Worm (Caenorhabditis elegans) whole organism, midembryonic: Measurements from ENCODE around the gene gplb-1.

Experiments used
- T22C8.4 ChIP-seq: fragments of 200-800 bp; sonication (Bioruptor generic); IDR thresholded peaks from 2 replicates; pipeline ENCODE4 v1.3.6; 2022; ENCODE audit warnings: missing genetic modification characterization, missing compliant biosample characterization
- cog-1 ChIP-seq: sonication (generic microtip); optimal IDR thresholded peaks from 2 replicates; lab custom pipeline; 2016; ENCODE audit warnings: missing genetic modification characterization, missing compliant biosample characterization
- flt-1 ChIP-seq: fragments of 200-800 bp; sonication (Bioruptor generic); IDR thresholded peaks from 2 replicates; pipeline ENCODE4 v1.3.6; 2022; ENCODE audit warnings: missing genetic modification characterization, missing compliant biosample characterization
- klf-2 ChIP-seq: fragments of 200-800 bp; sonication (Bioruptor generic); conservative IDR thresholded peaks from 2 replicates; pipeline ENCODE4 v1.3.6; 2022; ENCODE audit warnings: missing genetic modification reagents, missing genetic modification characterization, missing compliant biosample characterization
- med-1 ChIP-seq: sonication (generic microtip); optimal IDR thresholded peaks from 2 replicates; lab custom pipeline; 2017; ENCODE audit warnings: missing genetic modification characterization, mild to moderate bottlenecking, missing compliant biosample characterization, antibody characterized with exemption, missing genetic modification reagents; ENCODE audit not compliant: insufficient read depth
- ref-1 ChIP-seq: fragments of 200-800 bp; sonication (Bioruptor generic); conservative IDR thresholded peaks from 2 replicates; pipeline ENCODE4 v1.3.6; 2022; ENCODE audit warnings: missing genetic modification reagents, missing genetic modification characterization, missing compliant biosample characterization
- tab-1 ChIP-seq: fragments of 200-800 bp; sonication (Bioruptor generic); IDR thresholded peaks from 2 replicates; pipeline ENCODE4 v1.3.6; 2022; ENCODE audit warnings: missing genetic modification characterization, missing compliant biosample characterization
- ztf-23 ChIP-seq: fragments of 200-800 bp; sonication (Bioruptor generic); IDR thresholded peaks from 2 replicates; pipeline ENCODE4 v1.3.6; 2022; ENCODE audit warnings: missing genetic modification reagents, missing genetic modification characterization, missing compliant biosample characterization
- ztf-29 ChIP-seq: fragments of 200-800 bp; sonication (Bioruptor generic); IDR thresholded peaks from 2 replicates; pipeline ENCODE4 v1.3.6; 2022; ENCODE audit warnings: missing genetic modification reagents, missing genetic modification characterization, missing compliant biosample characterization

DNA sequence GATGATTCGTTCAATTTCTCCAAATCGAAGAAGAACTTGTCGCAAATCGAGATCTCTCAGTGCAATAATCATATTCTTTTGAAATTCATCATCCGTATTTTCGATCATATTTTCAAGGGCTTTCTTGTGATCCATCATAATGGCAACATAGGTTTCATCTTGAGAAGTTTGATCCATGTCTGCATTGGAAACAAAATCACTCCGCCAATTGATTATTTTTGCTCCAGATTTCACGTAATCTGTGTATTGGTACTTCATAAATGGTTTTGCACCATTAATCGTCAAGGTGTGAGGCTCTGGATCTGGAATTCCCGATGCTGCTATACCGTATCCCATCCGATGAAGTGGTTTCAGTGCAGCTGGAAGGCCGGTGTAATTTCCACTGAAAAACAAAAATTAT, 45.4 kb upstream of the gplb-1 start:
- TF ChIP-seq klf-2 (GFP tag; lab: Robert Waterston, UW) = no peak
- no peak for TF ChIP-seq T22C8.4 (GFP tag; lab: Robert Waterston, UW)
- TF ChIP-seq cog-1 (tag; lab: Kevin White, UChicago) = no peak
- TF ChIP-seq flt-1 (GFP tag; lab: Robert Waterston, UW) = no peak
- TF ChIP-seq med-1 (GFP tag; lab: Kevin White, UChicago) = no peak
- no peak for TF ChIP-seq ztf-29 (GFP tag; lab: Robert Waterston, UW)
- no peak for TF ChIP-seq ref-1 (GFP tag; lab: Robert Waterston, UW)
- TF ChIP-seq ztf-23 = no peak
- TF ChIP-seq tab-1 (GFP tag; lab: Robert Waterston, UW) = no peak
